Fruit fly (Drosophila melanogaster): Measurements from ENCODE around the gene Brd7-9.
A peak's percentile ranks its signal among the peaks of the same experiment; 100 is the strongest.

Gene Brd7-9

dm6 chr2L:7799804-7800433, 17.3 kb downstream of the Brd7-9 start, which contains the start of the genes Herp and r2d2 (continued):
- TF ChIP-seq pros (GFP tag; optimal IDR thresholded peaks at IDR 0.05) (peak; percentile 34), Hr3 (GFP tag; optimal IDR thresholded peaks at IDR 0.05) (peak; percentile 91), ssp (GFP tag; IDR thresholded peaks at IDR 0.05) (peak; percentile 75), knrl (GFP tag; IDR thresholded peaks at IDR 0.05; ENCODE audit: partially characterized antibody) (peak; percentile 82), ftz-f1 (GFP tag; optimal IDR thresholded peaks at IDR 0.05) (peak; percentile 61), CG10321 (GFP tag; IDR thresholded peaks at IDR 0.05) (0 out of 2 replicates have a peak, but pooled peaks have one; percentile 24), zf30C (GFP tag; optimal IDR thresholded peaks at IDR 0.05) (no peak), CG34422 (GFP tag; IDR thresholded peaks at IDR 0.05) (peak; percentile 92), crol (GFP tag; IDR thresholded peaks at IDR 0.05) (peak; percentile 53; the same call in 1 of the 2 replicates), CG6813 (GFP tag; optimal IDR thresholded peaks at IDR 0.05) (peak; percentile 64), CG6791 (GFP tag; IDR thresholded peaks at IDR 0.05; ENCODE audit: partially characterized antibody) (peak; percentile 58; the same call in 2 of the 3 replicates), psq (GFP tag; optimal IDR thresholded peaks at IDR 0.05) (peak; percentile 54), Med (GFP tag) (peak; percentile 99), C15 (GFP tag; IDR thresholded peaks at IDR 0.05) (peak; percentile 83; the same call in 2 of the 3 replicates), Eip74EF (GFP tag; optimal IDR thresholded peaks at IDR 0.05) (peak in 1 of 2 experiments; percentile 69), klu (GFP tag; IDR thresholded peaks at IDR 0.05) (peak; percentile 84), dan (GFP tag; IDR thresholded peaks at IDR 0.05) (peak; percentile 55; the same call in 1 of the 2 replicates), chm (GFP tag; IDR thresholded peaks at IDR 0.05) (peak; percentile 77), phol (tag; optimal IDR thresholded peaks at IDR 0.05) (peak; percentile 90), kah (GFP tag; optimal IDR thresholded peaks at IDR 0.05) (peak; percentile 95), CG13287 (GFP tag; IDR thresholded peaks at IDR 0.05; ENCODE audit: partially characterized antibody) (peak; percentile 92), CG15514 (GFP tag; optimal IDR thresholded peaks at IDR 0.05) (peak; percentile 88), Dref (GFP tag; IDR thresholded peaks at IDR 0.05) (peak; percentile 48), CG16779 (GFP tag; IDR thresholded peaks at IDR 0.05) (no peak), cato (GFP tag; optimal IDR thresholded peaks at IDR 0.05; ENCODE audit: borderline replicate concordance) (peak; percentile 66), kni (GFP tag; optimal IDR thresholded peaks at IDR 0.05) (peak; percentile 91), Mrtf (GFP tag; IDR thresholded peaks at IDR 0.05) (peak; percentile 83; the same call in 2 of the 3 replicates), CG34224 (GFP tag; IDR thresholded peaks at IDR 0.05; ENCODE audit: partially characterized antibody) (peak; percentile 81), zfh2 (GFP tag; optimal IDR thresholded peaks at IDR 0.05) (peak; percentile 97), bowl (GFP tag; IDR thresholded peaks at IDR 0.05) (peak; percentile 66), danr (GFP tag; IDR thresholded peaks at IDR 0.05) (peak; percentile 71), Pdp1 (GFP tag; optimal IDR thresholded peaks at IDR 0.05) (peak; percentile 93), mam (GFP tag; optimal IDR thresholded peaks at IDR 0.05) (peak; percentile 96), CG5180 (GFP tag; optimal IDR thresholded peaks at IDR 0.05) (peak; percentile 66), CG12659 (GFP tag; optimal IDR thresholded peaks at IDR 0.05) (peak; percentile 91), hth (optimal IDR thresholded peaks at IDR 0.05) (no peak), CG2889 (GFP tag; IDR thresholded peaks at IDR 0.05) (peak; percentile 58; the same call in 2 of the 3 replicates), CG8924 (tag; optimal IDR thresholded peaks at IDR 0.05) (peak; percentile 88), CG3281 (GFP tag; optimal IDR thresholded peaks at IDR 0.05) (peak; percentile 92), hbn (GFP tag; IDR thresholded peaks at IDR 0.05; ENCODE audit: partially characterized antibody) (peak; percentile 73), Hr39 (optimal IDR thresholded peaks at IDR 0.05) (no peak), CG10959 (GFP tag; IDR thresholded peaks at IDR 0.05) (peak; percentile 80), Drgx (GFP tag; IDR thresholded peaks at IDR 0.05) (peak; percentile 84), Neu2 (GFP tag; optimal IDR thresholded peaks at IDR 0.05; ENCODE audit: borderline replicate concordance) (peak; percentile 72), B-H2 (GFP tag; optimal IDR thresholded peaks at IDR 0.05) (peak; percentile 94), az2 (GFP tag; optimal IDR thresholded peaks at IDR 0.05) (peak; percentile 89), CG4854 (GFP tag; optimal IDR thresholded peaks at IDR 0.05) (peak; percentile 73), CG10654 (GFP tag; optimal IDR thresholded peaks at IDR 0.05) (peak; percentile 83), CG2712 (tag; optimal IDR thresholded peaks at IDR 0.05) (peak; percentile 89)
